Worm (Caenorhabditis elegans) whole organism, mixed stage, embryonic: ENCODE measurements around the gene T25F10.4.

Source experiments
- ceh-83 ChIP-seq: fragments of 200-800 bp; sonication (Bioruptor generic); optimal IDR thresholded peaks from 2 replicates; lab custom pipeline; 2018; ENCODE audit warnings: mild to moderate bottlenecking, missing genetic modification characterization, missing compliant biosample characterization
- ces-1 ChIP-seq: fragments of 150-350 bp; optimal IDR thresholded peaks from 2 replicates; lab custom pipeline; 2014; ENCODE audit warnings: missing biosample characterization, missing genetic modification reagents, missing genetic modification characterization
- tbx-8 ChIP-seq: fragments of 200-800 bp; sonication (Bioruptor generic); optimal IDR thresholded peaks from 2 replicates; lab custom pipeline; 2018; ENCODE audit warnings: mild to moderate bottlenecking, missing genetic modification characterization, moderate library complexity, missing compliant biosample characterization
- unc-39 ChIP-seq: fragments of 150-350 bp; optimal IDR thresholded peaks from 2 replicates; lab custom pipeline; 2014; ENCODE audit warnings: missing biosample characterization, missing genetic modification characterization

DNA sequence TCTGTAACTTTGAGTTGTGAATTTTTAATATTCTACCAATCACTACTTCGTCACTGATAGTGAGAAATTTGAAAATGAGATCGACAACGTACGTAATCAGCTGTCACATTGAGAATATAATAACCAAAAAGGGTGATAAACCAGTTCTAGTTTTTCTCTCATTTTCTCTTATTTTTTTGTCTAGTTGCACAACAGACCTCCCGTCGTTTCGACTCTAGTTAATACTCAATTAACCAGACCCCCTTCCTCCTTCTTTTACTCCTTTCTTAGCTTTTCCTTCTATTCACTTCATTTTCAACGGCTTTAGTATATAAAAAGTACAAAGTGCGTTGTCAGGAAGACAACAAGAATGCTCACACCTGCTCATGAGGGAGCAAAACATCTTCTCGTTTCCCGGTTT, 35.0 kb downstream of the T25F10.4 start, which contains the start of gene ZC487.1:
- TF ChIP-seq unc-39 (tag; lab: Kevin White, UChicago) (no peak), ceh-83 (GFP tag; lab: Kevin White, UChicago) (no peak), ces-1 (no peak), tbx-8 (GFP tag; lab: Kevin White, UChicago) (no peak)
